In genomic region chrIV:5903305-5903778, ce11 we compare ENCODE assay signal across 2 worm cellular contexts.
TF ChIP-seq lines count a peak whose summit lies in the region.

Gene H04M03.12, minus strand, starts transcription at chrIV:5903355.

TF ChIP-seq in whole organism, L3 larva, 47 proteins besides CTCF, POLR2A, EP300 and RAD21:
- TF ChIP-seq ztf-4 (tag; optimal IDR thresholded peaks at IDR 0.05; lab: Kevin White, UChicago), result no peak
- TF ChIP-seq pha-4 (tag; optimal IDR thresholded peaks at IDR 0.05; lab: Kevin White, UChicago), result no peak
- no peak for TF ChIP-seq mml-1 (tag; optimal IDR thresholded peaks at IDR 0.05; lab: Kevin White, UChicago)
- peak; percentile 67 for TF ChIP-seq nfya-1 (tag; optimal IDR thresholded peaks at IDR 0.05; lab: Kevin White, UChicago; ENCODE audit: insufficient read depth)

TF ChIP-seq in whole organism, late embryonic, 69 proteins besides CTCF, POLR2A, EP300 and RAD21:
- TF ChIP-seq F13H6.1 (tag; optimal IDR thresholded peaks at IDR 0.05; lab: Kevin White, UChicago) (no peak), nfya-1 (tag; optimal IDR thresholded peaks at IDR 0.05; lab: Kevin White, UChicago) (peak; percentile 53)

Comparison
In these comparisons a context has a peak if more than half of its experiments do, and no peak if none do; other contexts are left out.
1. Of the 9 proteins assayed by ChIP-seq in both whole organism, late embryonic and whole organism, L3 larva: peak only in whole organism, late embryonic: none; only in whole organism, L3 larva: none; in both: nfya-1; in neither: 8.